Worm (Caenorhabditis elegans) whole organism, young adult: Measurements from ENCODE around the gene pah-1.
A peak's percentile ranks its signal among the peaks of the same experiment; 100 is the strongest.

Experiments used
- F39B2.1 ChIP-seq: fragments of 200-800 bp; sonication (Bioruptor generic); IDR thresholded peaks from 2 replicates; pipeline ENCODE4 v1.3.6; 2022; ENCODE audit warnings: missing genetic modification reagents, missing genetic modification characterization, missing compliant biosample characterization
- attf-5 ChIP-seq: fragments of 200-800 bp; sonication (Bioruptor generic); optimal IDR thresholded peaks from 2 replicates; lab custom pipeline; 2018; ENCODE audit warnings: mild to moderate bottlenecking, missing genetic modification characterization, missing compliant biosample characterization
- hmg-1.2 ChIP-seq: fragments of 200-800 bp; sonication (Bioruptor generic); IDR thresholded peaks from 2 replicates; pipeline ENCODE4 v1.3.6; 2022; ENCODE audit warnings: missing genetic modification reagents, missing genetic modification characterization, missing compliant biosample characterization
- lin-54 ChIP-seq: fragments of 200-800 bp; sonication (Bioruptor generic); optimal IDR thresholded peaks from 2 replicates; lab custom pipeline; 2018; ENCODE audit warnings: mild to moderate bottlenecking, missing genetic modification characterization, missing compliant biosample characterization
- madf-3 ChIP-seq: fragments of 200-800 bp; sonication (Bioruptor generic); IDR thresholded peaks from 2 replicates; pipeline ENCODE4 v1.3.6; 2022; ENCODE audit warnings: missing genetic modification reagents, missing genetic modification characterization, missing compliant biosample characterization
- nfya-1 ChIP-seq: sonication (generic microtip); optimal IDR thresholded peaks from 2 replicates; lab custom pipeline; 2017; ENCODE audit warnings: antibody characterized with exemption, missing compliant biosample characterization, missing genetic modification characterization, borderline replicate concordance; ENCODE audit not compliant: insufficient read depth
- pha-4 ChIP-seq: fragments of 150-350 bp; sonication (generic microtip); optimal IDR thresholded peaks from 2 replicates; lab custom pipeline; 2014; ENCODE audit warnings: missing biosample characterization, missing genetic modification reagents, missing genetic modification characterization
- snpc-4 ChIP-seq, 5 experiments: fragments of 150-350 bp in 1 of 5; sonication (generic microtip) in 4 of 5; optimal IDR thresholded peaks; 2 replicates each; lab custom pipeline; 2014 to 2018; ENCODE audit warnings: missing genetic modification characterization in 5 of 5, missing biosample characterization in 3 of 5, antibody characterized with exemption in 2 of 5, mild to moderate bottlenecking in 2 of 5, missing compliant biosample characterization in 2 of 5, missing genotype in 2 of 5, moderate library complexity in 2 of 5, missing genetic modification reagents in 1 of 5
- unc-62 ChIP-seq: fragments of 150-350 bp; optimal IDR thresholded peaks from 2 replicates; lab custom pipeline; 2014; ENCODE audit warnings: missing biosample characterization, missing genetic modification reagents, missing genetic modification characterization
- ztf-6 ChIP-seq: fragments of 200-800 bp; sonication (Bioruptor generic); IDR thresholded peaks from 2 replicates; pipeline ENCODE4 v1.3.6; 2022; ENCODE audit warnings: missing genetic modification reagents, missing genetic modification characterization, missing compliant biosample characterization

ce11 chrII:8745449-8746297 lies 21.1 kb downstream of the pah-1 start:
- no peak for TF ChIP-seq unc-62 (GFP tag; lab: Kevin White, UChicago)
- no peak for TF ChIP-seq lin-54
- no peak for TF ChIP-seq attf-5 (GFP tag; lab: Kevin White, UChicago)
- 0 out of 2 replicates have a peak, but pooled peaks have one; percentile 3 for TF ChIP-seq madf-3 (GFP tag; lab: Robert Waterston, UW)
- TF ChIP-seq F39B2.1 (GFP tag; lab: Robert Waterston, UW): no peak
- no peak for TF ChIP-seq nfya-1 (tag; lab: Kevin White, UChicago)
- no peak for TF ChIP-seq snpc-4 (GFP tag; optimal IDR thresholded peaks at IDR 0.05; lab: Kevin White, UChicago)
- TF ChIP-seq snpc-4 (tag; optimal IDR thresholded peaks at IDR 0.05; lab: Kevin White, UChicago): no peak
- no peak for TF ChIP-seq pha-4 (tag; lab: Kevin White, UChicago)
- TF ChIP-seq ztf-6: no peak
- TF ChIP-seq hmg-1.2 (GFP tag; lab: Robert Waterston, UW): 0 out of 2 replicates have a peak, but pooled peaks have one; percentile 2
